Worm (Caenorhabditis elegans) whole organism, L2 larva: ENCODE data around the gene H12D21.10.

Experiments used
- C34F6.9 ChIP-seq: fragments of 150-350 bp; optimal IDR thresholded peaks from 2 replicates; lab custom pipeline; 2014; ENCODE audit warnings: missing biosample characterization, missing genetic modification characterization
- F13H6.1 ChIP-seq: sonication (generic microtip); optimal IDR thresholded peaks from 2 replicates; lab custom pipeline; 2016; ENCODE audit warnings: missing genetic modification characterization, missing compliant biosample characterization
- R02D3.7 ChIP-seq: fragments of 150-350 bp; optimal IDR thresholded peaks from 2 replicates; lab custom pipeline; 2014; ENCODE audit warnings: missing biosample characterization, missing genetic modification characterization
- Y55F3AM.14 ChIP-seq: fragments of 200-800 bp; sonication (Bioruptor generic); optimal IDR thresholded peaks from 2 replicates; lab custom pipeline; 2018; ENCODE audit warnings: mild to moderate bottlenecking, missing genetic modification characterization, missing compliant biosample characterization
- ZK546.5 ChIP-seq: sonication (generic microtip); optimal IDR thresholded peaks from 2 replicates; lab custom pipeline; 2017; ENCODE audit warnings: missing biosample characterization, missing genetic modification characterization
- aly-2 ChIP-seq: fragments of 150-350 bp; optimal IDR thresholded peaks from 2 replicates; lab custom pipeline; 2014; ENCODE audit warnings: missing biosample characterization, missing genetic modification characterization
- ama-1 ChIP-seq: fragments of 150-350 bp; optimal IDR thresholded peaks from 2 replicates; lab custom pipeline; 2018; ENCODE audit warnings: inconsistent platforms
- ceh-16 ChIP-seq: fragments of 150-350 bp; optimal IDR thresholded peaks from 2 replicates; lab custom pipeline; 2014; ENCODE audit warnings: missing biosample characterization, missing genetic modification characterization
- ceh-82 ChIP-seq: fragments of 150-350 bp; optimal IDR thresholded peaks from 2 replicates; lab custom pipeline; 2014; ENCODE audit warnings: missing biosample characterization, missing genetic modification characterization
- crh-2 ChIP-seq: sonication (generic microtip); optimal IDR thresholded peaks from 2 replicates; lab custom pipeline; 2017; ENCODE audit warnings: missing biosample characterization, missing genetic modification characterization
- dmd-4 ChIP-seq: sonication (generic microtip); optimal IDR thresholded peaks from 2 replicates; lab custom pipeline; 2017; ENCODE audit warnings: missing biosample characterization, missing genetic modification characterization
- egl-27 ChIP-seq: sonication (generic microtip); optimal IDR thresholded peaks from 3 replicates; lab custom pipeline; 2017; ENCODE audit warnings: missing biosample characterization, missing genetic modification reagents, missing genetic modification characterization
- elt-1 ChIP-seq: fragments of 150-350 bp; optimal IDR thresholded peaks from 2 replicates; lab custom pipeline; 2014; ENCODE audit warnings: missing biosample characterization, missing genetic modification characterization
- elt-3 ChIP-seq: sonication (generic microtip); optimal IDR thresholded peaks from 2 replicates; lab custom pipeline; 2017; ENCODE audit warnings: missing biosample characterization, missing genetic modification characterization
- fos-1 ChIP-seq: fragments of 150-350 bp; optimal IDR thresholded peaks from 2 replicates; lab custom pipeline; 2014; ENCODE audit warnings: missing biosample characterization, missing genetic modification characterization
- gmeb-1 ChIP-seq: fragments of 150-350 bp; optimal IDR thresholded peaks from 2 replicates; lab custom pipeline; 2014; ENCODE audit warnings: missing biosample characterization, missing genetic modification characterization
- lin-11 ChIP-seq: fragments of 150-350 bp; sonication (generic microtip); optimal IDR thresholded peaks from 2 replicates; lab custom pipeline; 2014; ENCODE audit warnings: missing biosample characterization, missing genetic modification characterization, inconsistent platforms, mixed read lengths
- lin-13 ChIP-seq: fragments of 150-350 bp; optimal IDR thresholded peaks from 2 replicates; lab custom pipeline; 2014; ENCODE audit warnings: missing biosample characterization, missing genetic modification reagents, missing genetic modification characterization
- mab-5 ChIP-seq: fragments of 150-350 bp; optimal IDR thresholded peaks from 2 replicates; lab custom pipeline; 2014; ENCODE audit warnings: missing biosample characterization, missing genetic modification characterization
- mbf-1 ChIP-seq: sonication (generic microtip); optimal IDR thresholded peaks from 2 replicates; lab custom pipeline; 2017; ENCODE audit warnings: missing biosample characterization, missing genetic modification characterization
- mdl-1 ChIP-seq, 2 experiments: fragments of 150-350 bp in 1 of 2; sonication (generic microtip) in 1 of 2; optimal IDR thresholded peaks; 2 replicates each; lab custom pipeline; 2017; ENCODE audit warnings: missing biosample characterization in 2 of 2, missing genetic modification characterization in 2 of 2
- nhr-11 ChIP-seq: fragments of 150-350 bp; optimal IDR thresholded peaks from 2 replicates; lab custom pipeline; 2014; ENCODE audit warnings: missing biosample characterization, missing genetic modification characterization
- nhr-12 ChIP-seq: fragments of 150-350 bp; optimal IDR thresholded peaks from 2 replicates; lab custom pipeline; 2014; ENCODE audit warnings: missing biosample characterization, missing genetic modification characterization
- nhr-129 ChIP-seq: fragments of 150-350 bp; optimal IDR thresholded peaks from 2 replicates; lab custom pipeline; 2014; ENCODE audit warnings: missing biosample characterization, missing genetic modification characterization
- nhr-21 ChIP-seq: fragments of 150-350 bp; optimal IDR thresholded peaks from 2 replicates; lab custom pipeline; 2014; ENCODE audit warnings: missing biosample characterization, missing genetic modification characterization
- nhr-23 ChIP-seq: fragments of 150-350 bp; optimal IDR thresholded peaks from 2 replicates; lab custom pipeline; 2014; ENCODE audit warnings: missing biosample characterization, missing genetic modification reagents, missing genetic modification characterization
- nhr-237 ChIP-seq: fragments of 150-350 bp; optimal IDR thresholded peaks from 2 replicates; lab custom pipeline; 2014; ENCODE audit warnings: missing biosample characterization, missing genetic modification characterization
- nhr-25 ChIP-seq: fragments of 150-350 bp; sonication (generic microtip); optimal IDR thresholded peaks from 3 replicates; lab custom pipeline; 2014; ENCODE audit warnings: missing biosample characterization, missing genetic modification characterization
- nhr-6 ChIP-seq: fragments of 150-350 bp; optimal IDR thresholded peaks from 2 replicates; lab custom pipeline; 2014; ENCODE audit warnings: missing biosample characterization, missing genetic modification characterization
- nhr-77 ChIP-seq: fragments of 150-350 bp; optimal IDR thresholded peaks from 2 replicates; lab custom pipeline; 2014; ENCODE audit warnings: missing biosample characterization, missing genetic modification characterization
- peb-1 ChIP-seq: fragments of 150-350 bp; optimal IDR thresholded peaks from 2 replicates; lab custom pipeline; 2014; ENCODE audit warnings: missing biosample characterization, missing genetic modification characterization
- sem-4 ChIP-seq: fragments of 150-350 bp; optimal IDR thresholded peaks from 2 replicates; lab custom pipeline; 2014; ENCODE audit warnings: missing biosample characterization, missing genetic modification reagents, missing genetic modification characterization
- skn-1 ChIP-seq: sonication (generic microtip); optimal IDR thresholded peaks from 2 replicates; lab custom pipeline; 2017; ENCODE audit warnings: missing biosample characterization, missing genetic modification characterization
- sma-3 ChIP-seq: sonication (generic microtip); optimal IDR thresholded peaks from 2 replicates; lab custom pipeline; 2016; ENCODE audit warnings: missing genetic modification reagents, missing genetic modification characterization, missing compliant biosample characterization
- sma-9 ChIP-seq, 2 experiments: fragments of 150-350 bp in 1 of 2; sonication (generic microtip) in 1 of 2; optimal IDR thresholded peaks; 2 replicates each; lab custom pipeline; 2014 to 2016; ENCODE audit warnings: missing genetic modification characterization in 2 of 2, mild to moderate bottlenecking in 1 of 2, missing biosample characterization in 1 of 2, missing compliant biosample characterization in 1 of 2, missing genetic modification reagents in 1 of 2, moderate library complexity in 1 of 2
- snpc-4 ChIP-seq: fragments of 150-350 bp; optimal IDR thresholded peaks from 2 replicates; lab custom pipeline; 2014; ENCODE audit warnings: missing biosample characterization, missing genetic modification characterization
- unc-39 ChIP-seq: fragments of 150-350 bp; optimal IDR thresholded peaks from 2 replicates; lab custom pipeline; 2014; ENCODE audit warnings: missing biosample characterization, missing genetic modification characterization
- unc-55 ChIP-seq: fragments of 150-350 bp; sonication (generic microtip); optimal IDR thresholded peaks from 3 replicates; lab custom pipeline; 2014; ENCODE audit warnings: missing biosample characterization, missing genetic modification reagents, missing genetic modification characterization
- unc-62 ChIP-seq: fragments of 150-350 bp; optimal IDR thresholded peaks from 2 replicates; lab custom pipeline; 2014; ENCODE audit warnings: missing biosample characterization, missing genetic modification reagents, missing genetic modification characterization
- ztf-1 ChIP-seq: fragments of 200-800 bp; sonication (Bioruptor generic); conservative IDR thresholded peaks from 2 replicates; pipeline ENCODE4 v1.3.6; 2022; ENCODE audit warnings: missing genetic modification characterization, missing compliant biosample characterization
- ztf-11 ChIP-seq: sonication (generic microtip); optimal IDR thresholded peaks from 2 replicates; lab custom pipeline; 2017; ENCODE audit warnings: missing biosample characterization, missing genetic modification characterization
- ztf-4 ChIP-seq: fragments of 150-350 bp; optimal IDR thresholded peaks from 2 replicates; lab custom pipeline; 2014; ENCODE audit warnings: missing biosample characterization, missing genetic modification characterization

H12D21.10 gene

DNA sequence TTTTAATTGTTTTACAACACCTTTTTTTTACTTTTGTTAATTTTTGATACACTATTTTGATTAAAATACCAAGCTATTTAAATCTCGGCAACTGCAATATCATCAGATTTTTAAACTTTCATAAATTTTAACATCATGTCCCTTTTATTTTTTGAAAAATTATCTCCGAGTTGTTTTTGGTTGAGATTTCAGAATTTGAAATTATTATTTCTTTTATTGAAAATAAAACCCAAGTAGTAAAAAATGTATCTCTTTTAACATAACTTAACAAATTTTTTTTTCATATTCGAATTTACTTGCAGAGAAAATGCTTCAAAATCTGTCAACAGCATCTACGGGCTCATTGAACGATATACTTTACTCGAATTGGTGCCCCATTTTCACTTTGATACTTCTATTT lies 16.0 kb downstream of the H12D21.10 start, which contains the start of gene H12D21.11:
H12D21.11 (plus strand) TSS at position 301 of the 400 bp plus-strand sequence.
- no peak for TF ChIP-seq nhr-11 (tag; lab: Kevin White, UChicago)
- no peak for TF ChIP-seq elt-1 (tag; lab: Kevin White, UChicago)
- TF ChIP-seq mab-5 (tag; lab: Kevin White, UChicago), result no peak
- no peak for TF ChIP-seq sem-4
- TF ChIP-seq fos-1 (tag; lab: Kevin White, UChicago), result no peak
- no peak for TF ChIP-seq gmeb-1 (tag; lab: Kevin White, UChicago)
- no peak for TF ChIP-seq mdl-1 (tag; optimal IDR thresholded peaks at IDR 0.05; lab: Kevin White, UChicago)
- TF ChIP-seq peb-1, result no peak
- TF ChIP-seq nhr-77, result no peak
- TF ChIP-seq aly-2, result no peak
- no peak for TF ChIP-seq egl-27 (tag; lab: Kevin White, UChicago)
- TF ChIP-seq nhr-237 (tag; lab: Kevin White, UChicago), result no peak
- TF ChIP-seq nhr-12 (tag; lab: Kevin White, UChicago), result no peak
- no peak for TF ChIP-seq sma-3 (GFP tag; lab: Kevin White, UChicago)

DNA sequence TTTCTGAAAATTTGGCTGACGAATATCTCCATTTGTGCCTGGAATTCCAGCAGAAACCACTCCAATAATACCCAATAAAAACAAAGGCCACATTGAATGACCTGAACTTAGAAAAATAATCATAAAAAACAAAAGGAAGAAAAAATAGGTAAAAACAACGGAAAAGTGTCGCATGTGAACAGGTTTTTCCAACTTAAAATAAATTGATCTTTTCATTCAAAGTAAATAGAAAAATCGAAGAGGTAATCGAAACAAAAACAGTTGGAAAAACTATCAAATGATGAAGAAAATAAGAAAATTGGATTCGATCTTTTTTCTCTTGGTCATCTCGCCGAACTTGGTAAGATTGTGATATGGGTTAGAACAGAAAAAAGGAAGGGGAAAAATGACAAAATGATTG lies 21.9 kb downstream of the H12D21.10 start, which contains the start of gene zmp-4:
zmp-4 (minus strand) TSS at position 101 of the 400 bp plus-strand sequence.
- TF ChIP-seq nhr-237 (tag; lab: Kevin White, UChicago) (no peak), nhr-77 (no peak)
- TF ChIP-seq, all 48 proteins: peak for 0

DNA sequence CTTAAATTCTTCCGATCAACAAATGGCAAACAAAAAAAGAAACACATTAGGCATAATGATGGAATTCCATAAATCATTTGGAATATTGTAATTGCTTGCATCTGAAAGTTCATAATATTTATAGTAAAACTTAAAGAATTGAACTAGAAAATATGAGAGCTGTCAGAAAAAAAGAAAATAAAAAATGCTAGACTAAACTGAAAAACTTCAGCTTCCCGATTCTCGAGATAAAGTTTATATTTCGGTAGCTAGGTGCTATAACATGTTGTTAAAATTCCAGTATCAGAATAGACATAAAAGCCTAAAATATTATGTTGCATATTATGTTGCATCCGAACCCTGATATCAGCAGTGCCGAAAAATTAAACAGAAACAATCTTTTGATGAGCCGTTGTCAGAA lies 24.5 kb downstream of the H12D21.10 start, which contains the start of gene srg-54:
srg-54 (minus strand) TSS at position 101 of the 400 bp plus-strand sequence.
- TF ChIP-seq unc-39 (no peak), ceh-16 (no peak), egl-27 (tag; lab: Kevin White, UChicago) (no peak), dmd-4 (no peak), nhr-12 (tag; lab: Kevin White, UChicago) (no peak), nhr-23 (tag; lab: Kevin White, UChicago) (no peak), sma-9 (GFP tag; optimal IDR thresholded peaks at IDR 0.05; lab: Kevin White, UChicago) (no peak), sma-9 (tag; optimal IDR thresholded peaks at IDR 0.05; lab: Kevin White, UChicago) (no peak), sma-3 (GFP tag; lab: Kevin White, UChicago) (no peak), lin-13 (GFP tag; lab: Kevin White, UChicago) (no peak), unc-55 (GFP tag; lab: Kevin White, UChicago) (no peak), ceh-82 (tag; lab: Kevin White, UChicago) (no peak), mab-5 (tag; lab: Kevin White, UChicago) (no peak), F13H6.1 (tag; lab: Kevin White, UChicago) (no peak), sem-4 (no peak), R02D3.7 (tag; lab: Kevin White, UChicago) (no peak), nhr-237 (tag; lab: Kevin White, UChicago) (no peak), peb-1 (no peak), nhr-77 (no peak), nhr-25 (no peak)

DNA sequence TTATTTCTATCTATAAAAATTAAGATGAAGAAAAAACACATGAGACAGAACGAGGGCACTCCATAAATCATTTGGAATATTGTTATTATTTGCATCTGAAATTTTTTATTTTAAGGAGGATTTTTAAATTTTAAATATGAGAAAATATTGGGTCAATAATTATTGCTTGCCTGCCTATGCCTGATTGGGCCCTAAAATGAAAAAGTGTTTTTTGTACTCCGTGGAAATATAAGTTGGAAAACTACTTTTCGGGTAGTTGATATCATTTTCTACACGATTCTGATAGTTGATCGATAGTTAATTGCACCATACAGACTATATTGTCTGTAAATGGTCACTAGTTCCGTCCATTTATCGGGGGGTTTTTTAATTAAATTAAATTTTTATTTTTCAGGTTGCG lies 28.6 kb downstream of the H12D21.10 start, which contains the start of gene srg-55:
srg-55 (minus strand) TSS at position 101 of the 400 bp plus-strand sequence.
- TF ChIP-seq unc-55 (GFP tag; lab: Kevin White, UChicago), result no peak
- no peak for TF ChIP-seq lin-11 (tag; lab: Kevin White, UChicago)
- TF ChIP-seq Y55F3AM.14 (GFP tag; lab: Kevin White, UChicago), result no peak
- no peak for TF ChIP-seq F13H6.1 (tag; lab: Kevin White, UChicago)
- TF ChIP-seq lin-13 (GFP tag; lab: Kevin White, UChicago), result no peak
- no peak for TF ChIP-seq ztf-11 (tag; lab: Kevin White, UChicago)
- TF ChIP-seq ztf-4 (tag; lab: Kevin White, UChicago), result no peak
- TF ChIP-seq ZK546.5 (tag; lab: Kevin White, UChicago), result no peak
- no peak for TF ChIP-seq egl-27 (tag; lab: Kevin White, UChicago)
- TF ChIP-seq mab-5 (tag; lab: Kevin White, UChicago), result no peak
- TF ChIP-seq R02D3.7 (tag; lab: Kevin White, UChicago), result no peak
- TF ChIP-seq sma-9 (GFP tag; optimal IDR thresholded peaks at IDR 0.05; lab: Kevin White, UChicago), result no peak
- no peak for TF ChIP-seq sma-9 (tag; optimal IDR thresholded peaks at IDR 0.05; lab: Kevin White, UChicago)
- TF ChIP-seq C34F6.9, result no peak

DNA sequence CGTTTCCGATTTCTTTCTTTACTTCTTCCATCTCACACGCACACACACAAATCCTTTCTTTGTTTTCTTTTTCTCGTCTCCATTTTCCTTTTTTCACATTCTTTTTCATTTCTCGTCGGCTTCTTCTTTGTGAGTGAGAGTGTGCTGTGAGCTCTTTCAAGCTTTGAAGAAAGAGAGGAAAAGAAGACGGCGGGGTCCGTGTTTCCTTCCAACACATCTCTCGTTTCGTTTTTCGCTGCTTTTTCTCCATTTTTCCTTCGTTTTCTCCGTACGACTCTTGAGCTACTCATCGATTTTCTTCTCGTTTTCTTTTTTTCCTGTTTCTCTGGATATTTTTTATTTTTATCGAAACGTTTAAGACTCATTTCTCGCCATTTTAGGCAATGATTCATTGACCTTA lies 30.6 kb downstream of the H12D21.10 start:
- TF ChIP-seq ztf-1, result no peak
- no peak for TF ChIP-seq snpc-4 (tag; lab: Kevin White, UChicago)
- TF ChIP-seq sem-4, result no peak
- TF ChIP-seq Y55F3AM.14 (GFP tag; lab: Kevin White, UChicago), result peak; percentile 3
- TF ChIP-seq mdl-1 (tag; optimal IDR thresholded peaks at IDR 0.05; lab: Kevin White, UChicago), result no peak
- no peak for TF ChIP-seq ZK546.5 (tag; lab: Kevin White, UChicago)
- TF ChIP-seq nhr-129 (tag; lab: Kevin White, UChicago), result peak; percentile 44
- peak; percentile 7 for TF ChIP-seq F13H6.1 (tag; lab: Kevin White, UChicago)
- no peak for TF ChIP-seq ztf-4 (tag; lab: Kevin White, UChicago)
- no peak for TF ChIP-seq nhr-21
- TF ChIP-seq skn-1 (tag; lab: Kevin White, UChicago), result no peak
- TF ChIP-seq mab-5 (tag; lab: Kevin White, UChicago), result no peak
- TF ChIP-seq sma-3 (GFP tag; lab: Kevin White, UChicago), result no peak
- no peak for TF ChIP-seq unc-62 (GFP tag; lab: Kevin White, UChicago)
- TF ChIP-seq ama-1, result no peak
- no peak for TF ChIP-seq nhr-11 (tag; lab: Kevin White, UChicago)
- no peak for TF ChIP-seq mbf-1 (tag; lab: Kevin White, UChicago)
- peak; percentile 93 for TF ChIP-seq unc-55 (GFP tag; lab: Kevin White, UChicago)
- TF ChIP-seq nhr-23 (tag; lab: Kevin White, UChicago), result no peak
- no peak for TF ChIP-seq fos-1 (tag; lab: Kevin White, UChicago)
- no peak for TF ChIP-seq nhr-6 (tag; lab: Kevin White, UChicago)
- TF ChIP-seq C34F6.9, result peak; percentile 70
- TF ChIP-seq R02D3.7 (tag; lab: Kevin White, UChicago), result no peak
- TF ChIP-seq crh-2 (tag; lab: Kevin White, UChicago), result peak; percentile 46
- TF ChIP-seq nhr-25, result no peak
- no peak for TF ChIP-seq elt-3
